Fruit fly (Drosophila melanogaster): ENCODE results near the gene MtnD.

DNA sequence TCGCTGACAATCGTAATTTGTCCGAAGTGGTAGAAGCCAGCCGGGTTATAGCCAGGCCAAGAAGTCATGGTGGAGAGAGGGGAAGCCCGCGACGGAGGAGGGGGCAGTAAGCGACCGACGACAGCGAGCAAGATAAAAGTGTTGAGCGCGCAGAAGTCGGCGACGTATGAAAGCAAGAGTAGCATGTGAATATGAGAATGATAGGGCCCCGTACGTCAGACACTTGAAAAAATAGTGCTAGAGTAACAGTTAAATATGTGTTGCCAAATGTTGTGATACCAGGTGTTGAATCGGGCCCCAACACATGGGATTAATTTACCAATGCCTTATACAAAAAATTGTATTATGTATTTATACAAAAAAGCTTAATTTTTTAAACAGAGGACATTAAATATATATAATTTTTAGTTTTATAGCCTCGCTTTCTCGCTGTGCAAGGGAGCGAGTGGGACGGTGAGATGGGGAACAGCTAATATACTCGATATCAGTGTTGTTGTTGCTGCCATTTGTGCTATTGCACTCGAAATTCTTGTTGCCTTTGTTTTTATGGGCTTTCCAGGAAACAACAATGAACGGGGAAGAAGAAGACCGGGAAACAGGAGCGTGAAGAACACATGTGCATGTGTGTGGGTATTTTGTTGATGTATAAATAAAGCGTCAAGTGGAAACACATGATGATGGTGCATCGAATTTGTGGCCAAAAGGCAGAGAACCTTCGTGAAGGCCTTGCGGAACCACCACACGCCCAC, 15.3 kb downstream of the MtnD start:
- TF ChIP-seq CG34367 (tag; optimal IDR thresholded peaks at IDR 0.05): peak; percentile 79
- TF ChIP-seq CG4496 (GFP tag; IDR thresholded peaks at IDR 0.05): peak; percentile 91
- peak; percentile 86 for TF ChIP-seq Pif1B (GFP tag; optimal IDR thresholded peaks at IDR 0.05)
- peak; percentile 86 for TF ChIP-seq Snoo (tag; optimal IDR thresholded peaks at IDR 0.05)
- peak; percentile 60 for TF ChIP-seq CG13204 (GFP tag; optimal IDR thresholded peaks at IDR 0.05)
- TF ChIP-seq CG8301 (tag; optimal IDR thresholded peaks at IDR 0.05): peak; percentile 79
- peak; percentile 87 for TF ChIP-seq CG17806 (tag; optimal IDR thresholded peaks at IDR 0.05)

Measured in whole organism, pupa.